Worm (Caenorhabditis elegans) whole organism, late embryonic: ENCODE results near the gene nspg-13.

Experiments used
- F13H6.1 ChIP-seq: sonication (generic microtip); optimal IDR thresholded peaks from 2 replicates; lab custom pipeline; 2016; ENCODE audit warnings: missing genetic modification characterization, missing compliant biosample characterization
- K02D7.2 ChIP-seq: sonication (generic microtip); optimal IDR thresholded peaks from 2 replicates; lab custom pipeline; 2017; ENCODE audit warnings: mild to moderate bottlenecking, missing genetic modification characterization, missing compliant biosample characterization
- ahr-1 ChIP-seq: sonication (generic microtip); optimal IDR thresholded peaks from 2 replicates; lab custom pipeline; 2016; ENCODE audit warnings: missing genetic modification characterization, missing compliant biosample characterization
- ama-1 ChIP-seq: fragments of 150-350 bp; optimal IDR thresholded peaks from 2 replicates; lab custom pipeline; 2014
- ceh-18 ChIP-seq: sonication (generic microtip); optimal IDR thresholded peaks from 2 replicates; lab custom pipeline; 2016; ENCODE audit warnings: missing genetic modification characterization, missing compliant biosample characterization
- ceh-19 ChIP-seq: fragments of 200-800 bp; sonication (Bioruptor generic); optimal IDR thresholded peaks from 2 replicates; lab custom pipeline; 2018; ENCODE audit warnings: mild to moderate bottlenecking, missing genetic modification characterization, missing compliant biosample characterization
- ceh-34 ChIP-seq: sonication (generic microtip); optimal IDR thresholded peaks from 2 replicates; lab custom pipeline; 2016; ENCODE audit warnings: mild to moderate bottlenecking, missing genetic modification characterization, missing compliant biosample characterization
- ceh-48 ChIP-seq: sonication (generic microtip); optimal IDR thresholded peaks from 2 replicates; lab custom pipeline; 2016; ENCODE audit warnings: missing genetic modification characterization, inconsistent platforms, missing compliant biosample characterization
- ceh-6 ChIP-seq: fragments of 200-800 bp; sonication (Bioruptor generic); optimal IDR thresholded peaks from 2 replicates; lab custom pipeline; 2018; ENCODE audit warnings: mild to moderate bottlenecking, missing genetic modification characterization, missing compliant biosample characterization
- che-1 ChIP-seq: sonication (generic microtip); optimal IDR thresholded peaks from 2 replicates; lab custom pipeline; 2016; ENCODE audit warnings: mild to moderate bottlenecking, missing genetic modification characterization, missing compliant biosample characterization
- dmd-4 ChIP-seq: sonication (generic microtip); optimal IDR thresholded peaks from 2 replicates; lab custom pipeline; 2016; ENCODE audit warnings: borderline replicate concordance, missing genetic modification characterization, missing compliant biosample characterization
- dve-1 ChIP-seq: sonication (generic microtip); optimal IDR thresholded peaks from 2 replicates; lab custom pipeline; 2017; ENCODE audit warnings: antibody characterized with exemption, mild to moderate bottlenecking, missing genetic modification characterization, missing compliant biosample characterization
- elt-2 ChIP-seq: sonication (generic microtip); optimal IDR thresholded peaks from 2 replicates; lab custom pipeline; 2016; ENCODE audit warnings: missing genetic modification reagents, missing genetic modification characterization, missing compliant biosample characterization
- elt-4 ChIP-seq: sonication (generic microtip); optimal IDR thresholded peaks from 2 replicates; lab custom pipeline; 2016; ENCODE audit warnings: missing genetic modification characterization, missing compliant biosample characterization
- ets-4 ChIP-seq: sonication (generic microtip); optimal IDR thresholded peaks from 2 replicates; lab custom pipeline; 2016; ENCODE audit warnings: missing genetic modification characterization, missing compliant biosample characterization
- fax-1 ChIP-seq: sonication (generic microtip); optimal IDR thresholded peaks from 2 replicates; lab custom pipeline; 2016; ENCODE audit warnings: missing genotype, missing genetic modification characterization, missing compliant biosample characterization
- fkh-10 ChIP-seq: fragments of 150-350 bp; optimal IDR thresholded peaks from 2 replicates; lab custom pipeline; 2014; ENCODE audit warnings: missing biosample characterization, missing genetic modification reagents, missing genetic modification characterization
- gmeb-2 ChIP-seq: sonication (generic microtip); optimal IDR thresholded peaks from 2 replicates; lab custom pipeline; 2016; ENCODE audit warnings: missing genetic modification characterization, inconsistent platforms, missing compliant biosample characterization
- hlh-15 ChIP-seq: sonication (generic microtip); optimal IDR thresholded peaks from 2 replicates; lab custom pipeline; 2016; ENCODE audit warnings: missing genetic modification characterization, missing compliant biosample characterization
- hlh-6 ChIP-seq: sonication (generic microtip); optimal IDR thresholded peaks from 2 replicates; lab custom pipeline; 2016; ENCODE audit warnings: missing genotype, missing genetic modification characterization, missing compliant biosample characterization
- hlh-8 ChIP-seq: sonication (generic microtip); optimal IDR thresholded peaks from 2 replicates; lab custom pipeline; 2016; ENCODE audit warnings: missing genotype, missing genetic modification characterization, missing compliant biosample characterization
- lim-6 ChIP-seq: sonication (generic microtip); optimal IDR thresholded peaks from 2 replicates; lab custom pipeline; 2016; ENCODE audit warnings: missing genetic modification characterization, missing compliant biosample characterization
- madf-2 ChIP-seq: sonication (generic microtip); optimal IDR thresholded peaks from 2 replicates; lab custom pipeline; 2017; ENCODE audit warnings: missing genetic modification characterization, missing compliant biosample characterization
- nfya-1 ChIP-seq: sonication (generic microtip); optimal IDR thresholded peaks from 2 replicates; lab custom pipeline; 2017; ENCODE audit warnings: missing genetic modification characterization, mild to moderate bottlenecking, missing compliant biosample characterization, antibody characterized with exemption, moderate library complexity
- nhr-11 ChIP-seq: fragments of 150-350 bp; optimal IDR thresholded peaks from 2 replicates; lab custom pipeline; 2014; ENCODE audit warnings: missing biosample characterization, missing genetic modification characterization
- pag-3 ChIP-seq: sonication (generic microtip); optimal IDR thresholded peaks from 2 replicates; lab custom pipeline; 2016; ENCODE audit warnings: missing compliant biosample characterization, missing genetic modification characterization, borderline replicate concordance
- pha-2 ChIP-seq: sonication (generic microtip); optimal IDR thresholded peaks from 2 replicates; lab custom pipeline; 2017; ENCODE audit warnings: mild to moderate bottlenecking, missing genetic modification characterization, missing compliant biosample characterization
- pha-4 ChIP-seq: fragments of 150-350 bp; optimal IDR thresholded peaks from 2 replicates; lab custom pipeline; 2018; ENCODE audit warnings: missing biosample characterization, missing genetic modification reagents, missing genetic modification characterization
- pqm-1 ChIP-seq: sonication (generic microtip); optimal IDR thresholded peaks from 2 replicates; lab custom pipeline; 2016; ENCODE audit warnings: missing genetic modification characterization, missing compliant biosample characterization
- sox-4 ChIP-seq: sonication (generic microtip); optimal IDR thresholded peaks from 2 replicates; lab custom pipeline; 2017; ENCODE audit warnings: mild to moderate bottlenecking, missing genetic modification characterization, inconsistent platforms, missing compliant biosample characterization
- unc-3 ChIP-seq, 2 experiments: fragments of 200-800 bp in 1 of 2; sonication (Bioruptor generic) in 1 of 2; sonication (generic microtip) in 1 of 2; conservative IDR thresholded peaks in 1 of 2; optimal IDR thresholded peaks in 1 of 2; 2 replicates each; pipeline versions ENCODE4 v1.3.6 to Lab custom; 2016 to 2022; ENCODE audit warnings: missing compliant biosample characterization in 2 of 2, missing genetic modification characterization in 2 of 2, missing genetic modification reagents in 1 of 2
- unc-42 ChIP-seq: sonication (generic microtip); optimal IDR thresholded peaks from 2 replicates; lab custom pipeline; 2016; ENCODE audit warnings: missing genotype, missing genetic modification characterization, missing compliant biosample characterization
- unc-55 ChIP-seq: sonication (generic microtip); optimal IDR thresholded peaks from 2 replicates; lab custom pipeline; 2017; ENCODE audit warnings: missing biosample characterization, missing genetic modification reagents, missing genetic modification characterization
- zip-5 ChIP-seq: sonication (generic microtip); optimal IDR thresholded peaks from 2 replicates; lab custom pipeline; 2016; ENCODE audit warnings: missing genetic modification characterization, missing compliant biosample characterization
- ztf-16 ChIP-seq: sonication (generic microtip); optimal IDR thresholded peaks from 2 replicates; lab custom pipeline; 2017; ENCODE audit warnings: missing genetic modification characterization, missing compliant biosample characterization

The nspg-13 gene

DNA sequence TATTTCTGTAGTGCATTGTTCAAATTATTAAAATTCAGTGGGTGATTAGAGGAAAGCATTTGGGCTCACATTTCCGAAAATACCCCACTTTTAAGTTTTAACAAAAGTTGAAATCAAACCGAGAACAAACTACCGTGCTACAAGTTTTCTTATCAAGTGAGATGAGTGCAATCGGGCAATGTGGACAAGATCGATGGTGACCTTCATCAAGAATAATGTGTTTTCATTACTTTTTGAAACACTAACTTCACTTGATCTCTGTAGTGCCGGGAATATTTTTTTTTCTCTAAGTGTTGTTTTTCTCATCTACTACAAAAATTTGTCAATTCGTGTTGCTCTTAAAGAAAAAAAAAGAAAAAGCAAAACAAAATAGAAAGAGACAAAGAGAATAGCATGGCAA, 46.2 kb upstream of the nspg-13 start:
- no peak for TF ChIP-seq pag-3
- TF ChIP-seq ahr-1 (tag; lab: Kevin White, UChicago) = no peak
- no peak for TF ChIP-seq ceh-48
- TF ChIP-seq nhr-11 = no peak
- TF ChIP-seq pha-4 = no peak
- no peak for TF ChIP-seq ama-1 (lab: Kevin White, UChicago)
- no peak for TF ChIP-seq unc-55 (GFP tag; lab: Kevin White, UChicago)
- TF ChIP-seq elt-2 = no peak
- no peak for TF ChIP-seq ets-4 (tag; lab: Kevin White, UChicago)

DNA sequence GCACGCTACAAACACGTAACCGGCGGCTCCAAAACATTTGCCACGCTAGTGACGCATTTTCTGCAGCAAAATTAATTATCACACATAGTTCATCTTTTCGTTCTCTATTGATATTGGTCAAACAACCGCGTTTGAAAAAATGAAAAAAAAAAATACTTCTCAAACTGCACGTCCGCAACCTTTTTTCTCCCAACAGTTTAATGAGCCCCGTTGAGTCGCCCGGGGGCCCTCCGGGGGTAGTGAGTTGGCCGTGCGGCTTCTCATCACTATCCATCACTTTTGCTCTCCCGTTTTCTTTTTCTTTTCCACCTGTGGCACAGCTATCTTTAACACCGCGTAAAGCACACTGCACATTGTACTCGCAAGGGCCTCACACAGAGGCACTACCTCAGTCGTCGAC, 45.6 kb upstream of the nspg-13 start:
- peak; percentile 25 for TF ChIP-seq hlh-6 (tag; lab: Kevin White, UChicago)
- TF ChIP-seq unc-55 (GFP tag; lab: Kevin White, UChicago) = peak; percentile 23
- TF ChIP-seq ceh-18 (tag; lab: Kevin White, UChicago) = peak; percentile 58
- no peak for TF ChIP-seq elt-4 (tag; lab: Kevin White, UChicago)

DNA sequence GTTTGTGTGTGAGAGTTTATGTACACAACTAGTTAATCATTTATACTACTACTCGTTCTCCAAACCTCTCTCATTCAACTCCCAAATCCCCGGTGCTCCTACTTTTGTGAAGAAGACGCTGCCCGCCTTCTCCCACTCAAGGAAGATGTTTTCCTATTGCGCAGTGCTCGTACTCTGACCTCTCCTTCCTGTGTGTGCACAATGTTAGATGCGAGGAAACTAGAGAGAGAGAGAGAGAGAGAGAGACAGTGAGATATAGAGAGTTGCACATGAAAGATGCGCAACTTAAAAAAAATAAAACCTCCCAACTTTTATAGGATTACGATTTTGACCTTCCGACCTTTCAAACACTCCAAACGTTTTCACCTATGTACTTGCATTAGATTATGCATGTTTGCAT, 44.5 kb upstream of the nspg-13 start:
- no peak for TF ChIP-seq F13H6.1
- TF ChIP-seq unc-42 (tag; lab: Kevin White, UChicago) = peak; percentile 82

DNA sequence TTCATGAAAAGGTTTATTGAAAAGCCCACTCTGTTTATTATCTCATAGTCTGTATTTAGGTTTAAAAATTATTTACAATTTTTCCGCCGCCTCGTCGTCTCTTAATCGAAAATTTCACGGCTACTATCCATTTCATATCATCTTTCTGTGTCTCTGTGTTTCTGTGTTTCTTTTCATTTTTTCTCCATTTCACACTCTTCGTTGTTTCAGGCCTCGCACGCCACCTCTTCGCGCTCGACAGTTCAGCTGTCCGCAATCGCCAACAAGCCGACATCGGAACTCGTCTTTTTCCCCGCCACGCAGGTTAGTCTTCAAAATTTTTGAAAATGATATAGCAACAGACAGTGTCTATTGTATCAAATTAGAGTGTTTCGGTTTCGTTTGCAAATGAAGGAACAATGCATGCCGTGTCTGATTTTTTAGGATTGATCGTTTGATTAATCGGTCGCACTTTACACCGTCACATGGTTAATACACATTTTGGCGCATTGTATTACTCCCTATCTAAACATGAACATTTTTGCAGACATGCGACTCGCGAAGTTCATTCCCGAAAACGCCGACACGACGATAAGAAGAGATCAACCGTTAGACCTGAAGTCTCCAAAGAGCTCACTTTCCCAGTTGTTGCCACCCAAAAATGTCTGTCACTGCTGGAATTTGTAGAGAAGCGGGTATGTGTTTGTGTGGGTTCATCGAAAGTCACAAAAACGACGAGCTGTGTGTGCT, 43.9 kb upstream of the nspg-13 start:
- TF ChIP-seq dmd-4 (tag; lab: Kevin White, UChicago) (no peak), unc-55 (GFP tag; lab: Kevin White, UChicago) (no peak), che-1 (tag; lab: Kevin White, UChicago) (no peak), zip-5 (no peak), ets-4 (tag; lab: Kevin White, UChicago) (no peak), F13H6.1 (no peak)

DNA sequence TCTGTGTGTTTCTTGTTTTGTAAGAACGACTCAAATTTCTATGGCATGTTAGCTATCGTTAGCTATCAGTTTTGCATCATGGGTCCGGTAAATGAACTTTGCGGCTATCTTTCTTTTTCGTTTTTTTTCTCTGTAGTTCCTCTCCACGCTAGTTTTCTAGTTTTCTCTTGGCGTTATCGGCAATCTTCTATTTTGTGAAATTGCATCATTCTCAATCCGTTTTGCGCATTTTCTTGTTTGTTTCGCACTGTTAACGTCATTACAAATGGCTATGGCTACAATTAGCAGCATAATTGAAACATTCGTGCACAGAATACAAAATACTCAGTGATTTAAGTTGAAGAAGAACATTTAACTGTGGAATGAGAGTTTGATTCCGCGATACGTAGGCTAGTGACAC, 42.0 kb upstream of the nspg-13 start:
- no peak for TF ChIP-seq pha-4
- no peak for TF ChIP-seq hlh-6 (tag; lab: Kevin White, UChicago)
- TF ChIP-seq lim-6 = no peak
- no peak for TF ChIP-seq gmeb-2 (tag; lab: Kevin White, UChicago)
- TF ChIP-seq ceh-19 (GFP tag; lab: Kevin White, UChicago) = no peak
- no peak for TF ChIP-seq hlh-15 (tag; lab: Kevin White, UChicago)
- TF ChIP-seq sox-4 (tag; lab: Kevin White, UChicago) = no peak
- no peak for TF ChIP-seq ceh-34 (tag; lab: Kevin White, UChicago)
- no peak for TF ChIP-seq K02D7.2 (tag; lab: Kevin White, UChicago)
- no peak for TF ChIP-seq ztf-16 (tag; lab: Kevin White, UChicago)
- TF ChIP-seq hlh-8 (tag; lab: Kevin White, UChicago) = no peak
- TF ChIP-seq madf-2 (tag; lab: Kevin White, UChicago) = no peak
- no peak for TF ChIP-seq zip-5
- no peak for TF ChIP-seq dve-1 (tag; lab: Kevin White, UChicago)
- TF ChIP-seq unc-55 (GFP tag; lab: Kevin White, UChicago) = no peak
- TF ChIP-seq nfya-1 (tag; lab: Kevin White, UChicago) = no peak

DNA sequence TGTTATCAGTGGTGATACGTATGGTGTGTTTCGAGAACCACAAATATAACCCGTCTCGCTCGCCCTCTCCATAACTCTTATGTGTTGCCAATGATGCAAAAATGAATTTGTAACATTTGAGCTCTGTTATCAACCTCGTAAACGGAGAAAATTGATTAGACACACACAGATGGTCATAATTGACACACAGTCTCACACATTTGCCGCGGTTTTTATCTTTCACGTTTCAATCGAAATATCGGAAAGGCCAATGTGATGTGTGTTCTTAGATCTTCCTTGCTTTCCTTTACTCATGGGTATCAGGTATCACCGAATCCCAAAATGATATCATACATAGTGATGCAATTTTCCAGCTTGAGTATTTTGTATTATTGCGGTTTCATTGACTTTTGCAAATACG, 41.4 kb upstream of the nspg-13 start:
- TF ChIP-seq unc-3 (GFP tag; conservative IDR thresholded peaks at IDR 0.05; lab: Robert Waterston, UW) (no peak), unc-3 (tag; optimal IDR thresholded peaks at IDR 0.05; lab: Kevin White, UChicago) (no peak), fax-1 (tag; lab: Kevin White, UChicago) (no peak), pha-2 (tag; lab: Kevin White, UChicago) (no peak), hlh-8 (tag; lab: Kevin White, UChicago) (no peak), ceh-6 (GFP tag; lab: Kevin White, UChicago) (no peak), fkh-10 (no peak), pag-3 (no peak), pqm-1 (tag; lab: Kevin White, UChicago) (peak; percentile 29), unc-42 (tag; lab: Kevin White, UChicago) (no peak), sox-4 (tag; lab: Kevin White, UChicago) (no peak), elt-2 (peak; percentile 88)
